Fruit fly (Drosophila melanogaster) whole organism, prepupa: Measurements from ENCODE around the gene CG5217.

Experiments
- CG10631 ChIP-seq: fragments of 200-800 bp; sonication (Bioruptor generic); optimal IDR thresholded peaks from 2 replicates; lab custom pipeline; 2016; ENCODE audit warnings: missing biosample characterization, missing genetic modification characterization
- CG10669 ChIP-seq: fragments of 200-800 bp; sonication (Bioruptor generic); optimal IDR thresholded peaks from 3 replicates; lab custom pipeline; 2018; ENCODE audit warnings: missing biosample characterization, mild to moderate bottlenecking, missing genetic modification characterization, moderate library complexity
- CG11762 ChIP-seq: fragments of 200-800 bp; sonication (Bioruptor generic); optimal IDR thresholded peaks from 3 replicates; lab custom pipeline; 2016; ENCODE audit warnings: missing biosample characterization, missing genetic modification characterization; ENCODE audit not compliant: insufficient read depth
- CG15336 ChIP-seq: fragments of 200-800 bp; sonication (Bioruptor generic); IDR thresholded peaks from 2 replicates; pipeline ENCODE4 v1.3.6; 2022; ENCODE audit warnings: missing biosample characterization, missing genetic modification characterization
- CG1621 ChIP-seq: fragments of 200-800 bp; sonication (Bioruptor generic); optimal IDR thresholded peaks from 3 replicates; lab custom pipeline; 2018; ENCODE audit warnings: missing biosample characterization, mild to moderate bottlenecking, missing genetic modification characterization
- CG3032 ChIP-seq: fragments of 200-800 bp; optimal IDR thresholded peaks from 2 replicates; lab custom pipeline; 2019; ENCODE audit warnings: missing biosample characterization, mild to moderate bottlenecking, missing genetic modification characterization, moderate library complexity
- CG31627 ChIP-seq: fragments of 200-800 bp; sonication (Bioruptor generic); optimal IDR thresholded peaks from 3 replicates; lab custom pipeline; 2016; ENCODE audit warnings: missing biosample characterization, missing genetic modification characterization
- CG32006 ChIP-seq: fragments of 200-800 bp; sonication (Bioruptor generic); optimal IDR thresholded peaks from 3 replicates; lab custom pipeline; 2017; ENCODE audit warnings: missing biosample characterization, mild to moderate bottlenecking, missing genetic modification characterization
- CG34406 ChIP-seq: fragments of 200-800 bp; sonication (Bioruptor generic); optimal IDR thresholded peaks from 3 replicates; lab custom pipeline; 2016; ENCODE audit warnings: missing biosample characterization, missing genetic modification characterization
- CG3919 ChIP-seq: fragments of 200-800 bp; sonication (Bioruptor generic); optimal IDR thresholded peaks from 3 replicates; lab custom pipeline; 2016; ENCODE audit warnings: missing biosample characterization, missing genetic modification characterization
- CG6163 ChIP-seq: fragments of 200-800 bp; sonication (Bioruptor generic); IDR thresholded peaks from 3 replicates; pipeline ENCODE4 v1.3.6; 2022; ENCODE audit warnings: missing biosample characterization, missing genetic modification characterization
- CG6276 ChIP-seq: fragments of 200-800 bp; sonication (Bioruptor generic); optimal IDR thresholded peaks from 2 replicates; lab custom pipeline; 2017; ENCODE audit warnings: missing biosample characterization, mild to moderate bottlenecking, missing genetic modification characterization
- CG6792 ChIP-seq: fragments of 200-800 bp; sonication (Bioruptor generic); optimal IDR thresholded peaks from 3 replicates; lab custom pipeline; 2016; ENCODE audit warnings: missing biosample characterization, missing genetic modification characterization
- CG6808 ChIP-seq: fragments of 200-800 bp; sonication (Bioruptor generic); optimal IDR thresholded peaks from 3 replicates; lab custom pipeline; 2017; ENCODE audit warnings: missing biosample characterization, missing genetic modification characterization, mild to moderate bottlenecking, moderate library complexity, missing genetic modification reagents
- CG7368 ChIP-seq: fragments of 200-800 bp; sonication (Bioruptor generic); optimal IDR thresholded peaks from 3 replicates; lab custom pipeline; 2016; ENCODE audit warnings: missing biosample characterization, missing genetic modification characterization
- CG8119 ChIP-seq: fragments of 200-800 bp; sonication (Bioruptor generic); IDR thresholded peaks from 3 replicates; pipeline ENCODE4 v1.3.6; 2022; ENCODE audit warnings: missing biosample characterization, missing genetic modification characterization
- CG8319 ChIP-seq: fragments of 200-800 bp; sonication (Bioruptor generic); optimal IDR thresholded peaks from 3 replicates; lab custom pipeline; 2016; ENCODE audit warnings: missing biosample characterization, missing genetic modification characterization
- CG8632 ChIP-seq: fragments of 200-800 bp; sonication (Bioruptor generic); optimal IDR thresholded peaks from 3 replicates; lab custom pipeline; 2016; ENCODE audit warnings: missing biosample characterization, missing genetic modification characterization
- CG9139 ChIP-seq: fragments of 200-800 bp; sonication (Bioruptor generic); optimal IDR thresholded peaks from 3 replicates; lab custom pipeline; 2017; ENCODE audit warnings: missing biosample characterization, mild to moderate bottlenecking, missing genetic modification characterization
- Eip75B ChIP-seq: fragments of 200-800 bp; sonication (Bioruptor generic); optimal IDR thresholded peaks from 3 replicates; lab custom pipeline; 2016; ENCODE audit warnings: missing biosample characterization, missing genetic modification characterization
- Eip93F ChIP-seq: fragments of 200-800 bp; sonication (Bioruptor generic); optimal IDR thresholded peaks from 2 replicates; lab custom pipeline; 2016; ENCODE audit warnings: missing biosample characterization, mild to moderate bottlenecking, missing genetic modification characterization
- Ets21C ChIP-seq: fragments of 200-800 bp; sonication (Bioruptor generic); optimal IDR thresholded peaks from 3 replicates; lab custom pipeline; 2016; ENCODE audit warnings: missing biosample characterization, missing genetic modification characterization
- Ets96B ChIP-seq: fragments of 200-800 bp; optimal IDR thresholded peaks from 2 replicates; lab custom pipeline; 2019; ENCODE audit warnings: missing biosample characterization, mild to moderate bottlenecking, missing genetic modification characterization, moderate library complexity
- Gug ChIP-seq: fragments of 200-800 bp; sonication (Bioruptor generic); IDR thresholded peaks from 2 replicates; pipeline ENCODE4 v1.3.6; 2022; ENCODE audit warnings: missing biosample characterization, missing genetic modification characterization
- Hr38 ChIP-seq: sonication (Bioruptor generic); optimal IDR thresholded peaks from 2 replicates; lab custom pipeline; 2016; ENCODE audit warnings: missing biosample characterization, missing genetic modification characterization
- Hr39 ChIP-seq: fragments of 200-800 bp; sonication (Bioruptor generic); optimal IDR thresholded peaks from 2 replicates; lab custom pipeline; 2016; ENCODE audit warnings: missing biosample characterization, missing genetic modification characterization
- Hr4 ChIP-seq: fragments of 200-800 bp; sonication (Bioruptor generic); optimal IDR thresholded peaks from 3 replicates; lab custom pipeline; 2016; ENCODE audit warnings: missing biosample characterization, missing genetic modification characterization
- Lpt ChIP-seq: fragments of 200-800 bp; sonication (Bioruptor generic); optimal IDR thresholded peaks from 3 replicates; lab custom pipeline; 2016; ENCODE audit warnings: missing biosample characterization, missing genetic modification characterization
- Met ChIP-seq: fragments of 200-800 bp; sonication (Bioruptor generic); optimal IDR thresholded peaks from 3 replicates; lab custom pipeline; 2016; ENCODE audit warnings: missing biosample characterization, missing genetic modification characterization
- OdsH ChIP-seq: fragments of 200-800 bp; sonication (Bioruptor generic); optimal IDR thresholded peaks from 3 replicates; lab custom pipeline; 2016; ENCODE audit warnings: missing biosample characterization, missing genetic modification characterization
- Smox ChIP-seq: fragments of 200-800 bp; sonication (Bioruptor generic); optimal IDR thresholded peaks from 3 replicates; lab custom pipeline; 2016; ENCODE audit warnings: missing biosample characterization, missing genetic modification characterization
- Sox102F ChIP-seq: fragments of 200-800 bp; sonication (Bioruptor generic); optimal IDR thresholded peaks from 2 replicates; lab custom pipeline; 2016; ENCODE audit warnings: missing biosample characterization, mild to moderate bottlenecking, missing genetic modification characterization
- Sox14 ChIP-seq: fragments of 200-800 bp; sonication (Bioruptor generic); optimal IDR thresholded peaks from 3 replicates; lab custom pipeline; 2016; ENCODE audit warnings: missing biosample characterization, missing genetic modification characterization
- Sox15 ChIP-seq: fragments of 200-800 bp; sonication (Bioruptor generic); optimal IDR thresholded peaks from 3 replicates; lab custom pipeline; 2016; ENCODE audit warnings: missing biosample characterization, missing genetic modification characterization
- achi ChIP-seq: fragments of 200-800 bp; sonication (Bioruptor generic); optimal IDR thresholded peaks from 3 replicates; lab custom pipeline; 2016; ENCODE audit warnings: missing biosample characterization, missing genetic modification characterization
- acj6 ChIP-seq: fragments of 200-800 bp; sonication (Bioruptor generic); optimal IDR thresholded peaks from 3 replicates; lab custom pipeline; 2016; ENCODE audit warnings: missing biosample characterization, missing genetic modification characterization
- cyc ChIP-seq: fragments of 200-800 bp; sonication (Bioruptor generic); optimal IDR thresholded peaks from 3 replicates; lab custom pipeline; 2016; ENCODE audit warnings: missing biosample characterization, missing genetic modification characterization
- dsx ChIP-seq: fragments of 200-800 bp; optimal IDR thresholded peaks from 3 replicates; lab custom pipeline; 2019; ENCODE audit warnings: missing biosample characterization, mild to moderate bottlenecking, missing genetic modification characterization, moderate library complexity; ENCODE audit not compliant: poor library complexity, severe bottlenecking
- eg ChIP-seq: fragments of 200-800 bp; sonication (Bioruptor generic); IDR thresholded peaks from 3 replicates; pipeline ENCODE4 v1.3.6; 2022; ENCODE audit warnings: missing biosample characterization, missing genetic modification characterization
- esn ChIP-seq: fragments of 200-800 bp; sonication (Bioruptor generic); optimal IDR thresholded peaks from 2 replicates; lab custom pipeline; 2016; ENCODE audit warnings: missing biosample characterization, mild to moderate bottlenecking, missing genetic modification characterization, moderate library complexity
- fd85E ChIP-seq: fragments of 200-800 bp; sonication (Bioruptor generic); optimal IDR thresholded peaks from 3 replicates; lab custom pipeline; 2016; ENCODE audit warnings: missing biosample characterization, missing genetic modification characterization
- fkh ChIP-seq: fragments of 200-800 bp; sonication (Bioruptor generic); optimal IDR thresholded peaks from 3 replicates; lab custom pipeline; 2017; ENCODE audit warnings: missing biosample characterization, mild to moderate bottlenecking, missing genetic modification characterization, moderate library complexity
- net ChIP-seq: fragments of 200-800 bp; sonication (Bioruptor generic); optimal IDR thresholded peaks from 3 replicates; lab custom pipeline; 2016; ENCODE audit warnings: missing biosample characterization, missing genetic modification characterization
- pdm3 ChIP-seq: fragments of 200-800 bp; sonication (Bioruptor generic); optimal IDR thresholded peaks from 3 replicates; lab custom pipeline; 2016; ENCODE audit warnings: missing biosample characterization, missing genetic modification characterization
- salr ChIP-seq, 2 experiments: fragments of 200-800 bp; sonication (Bioruptor generic); optimal IDR thresholded peaks; 3 replicates each; lab custom pipeline; 2016 to 2018; ENCODE audit warnings: missing biosample characterization in 2 of 2, missing genetic modification characterization in 2 of 2, mild to moderate bottlenecking in 1 of 2
- ss ChIP-seq, 2 experiments: fragments of 200-800 bp; sonication (Bioruptor generic); optimal IDR thresholded peaks; 2 replicates in 1 of 2; 3 replicates in 1 of 2; lab custom pipeline; 2017 to 2018; ENCODE audit warnings: mild to moderate bottlenecking in 2 of 2, missing biosample characterization in 2 of 2, missing genetic modification characterization in 2 of 2, moderate library complexity in 1 of 2
- topi ChIP-seq: fragments of 200-800 bp; sonication (Bioruptor generic); optimal IDR thresholded peaks from 3 replicates; lab custom pipeline; 2016; ENCODE audit warnings: missing biosample characterization, missing genetic modification characterization

CG5217 gene

dm6 chr3R:19274028-19274427 lies 26.1 kb upstream of the CG5217 start (continued):
- TF ChIP-seq acj6 (GFP tag; lab: Kevin White, UChicago) (peak; percentile 59), CG7368 (GFP tag; lab: Kevin White, UChicago) (peak; percentile 13), OdsH (peak; percentile 71), CG8319 (GFP tag; lab: Kevin White, UChicago) (no peak), CG3919 (GFP tag; lab: Kevin White, UChicago) (peak; percentile 57), Lpt (GFP tag; lab: Kevin White, UChicago) (peak; percentile 75), pdm3 (GFP tag; lab: Kevin White, UChicago) (peak; percentile 37), CG6276 (peak; percentile 86), Sox102F (GFP tag; lab: Kevin White, UChicago) (no peak), Sox15 (no peak), CG6808 (peak; percentile 48), CG8632 (GFP tag; lab: Kevin White, UChicago) (peak; percentile 41), CG8119 (GFP tag; lab: Robert Waterston, UW) (peak; percentile 90), CG32006 (peak; percentile 90), Eip75B (GFP tag; lab: Kevin White, UChicago) (no peak), CG34406 (GFP tag; lab: Kevin White, UChicago) (peak; percentile 52), eg (GFP tag; lab: Robert Waterston, UW) (peak; percentile 61; the same call in 2 of the 3 replicates), CG6792 (GFP tag; lab: Kevin White, UChicago) (peak; percentile 42), achi (GFP tag; lab: Kevin White, UChicago) (peak; percentile 76), Met (GFP tag; lab: Kevin White, UChicago) (no peak), topi (GFP tag; lab: Kevin White, UChicago) (no peak), fd85E (no peak), CG9139 (GFP tag; lab: Kevin White, UChicago) (peak; percentile 49), Hr39 (GFP tag; lab: Kevin White, UChicago) (no peak), Eip93F (GFP tag; lab: Kevin White, UChicago) (no peak), CG6163 (GFP tag; lab: Robert Waterston, UW) (0 out of 3 replicates have a peak, but pooled peaks have one; percentile 57), dsx (GFP tag; lab: Kevin White, UChicago) (peak; percentile 54), net (GFP tag; lab: Kevin White, UChicago) (peak; percentile 63), CG1621 (peak; percentile 29)

DNA sequence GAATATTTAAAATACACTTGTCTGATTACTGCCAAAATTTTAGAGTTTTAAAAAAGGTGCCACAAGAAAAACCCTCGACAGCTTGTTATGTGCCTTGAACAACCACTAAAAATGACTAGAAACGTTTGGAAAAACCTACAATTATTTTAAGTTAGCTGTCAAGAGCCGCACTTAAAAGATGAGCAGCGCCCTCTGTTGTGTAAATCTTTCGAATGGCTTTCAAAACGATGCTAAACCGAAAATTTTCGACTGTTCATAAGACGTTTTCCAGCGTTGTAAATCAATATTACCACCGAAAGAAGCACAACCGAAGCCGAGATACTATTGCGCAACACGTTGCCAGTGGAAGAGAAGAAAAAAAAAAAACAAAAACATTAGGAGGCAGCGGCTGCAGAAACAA lies 23.2 kb upstream of the CG5217 start:
- TF ChIP-seq CG15336 (GFP tag; lab: Robert Waterston, UW) (no peak), Lpt (GFP tag; lab: Kevin White, UChicago) (no peak)

DNA sequence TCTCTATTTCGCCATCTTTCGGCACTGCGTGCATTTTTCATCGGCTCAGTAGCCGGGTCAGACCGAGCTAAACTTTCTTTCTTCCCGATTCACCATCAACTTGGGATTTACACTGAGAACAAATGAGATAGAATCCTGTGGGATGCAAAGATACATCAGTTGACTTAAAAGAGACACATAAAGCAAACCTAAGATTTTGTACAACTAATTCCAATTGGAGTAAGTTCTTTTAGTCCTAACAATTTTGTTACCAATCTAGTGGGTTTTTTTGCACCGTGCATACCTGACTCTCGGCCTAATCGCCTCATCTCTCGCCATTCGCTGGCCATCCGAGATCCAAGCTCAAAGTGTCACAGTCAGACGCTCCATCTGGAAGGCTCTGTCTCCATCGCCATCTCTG lies 16.9 kb upstream of the CG5217 start:
- no peak for TF ChIP-seq Met (GFP tag; lab: Kevin White, UChicago)
- no peak for TF ChIP-seq CG7368 (GFP tag; lab: Kevin White, UChicago)
- no peak for TF ChIP-seq Smox
- TF ChIP-seq acj6 (GFP tag; lab: Kevin White, UChicago) = no peak
- TF ChIP-seq CG8319 (GFP tag; lab: Kevin White, UChicago) = peak; percentile 22
- TF ChIP-seq salr (GFP tag; optimal IDR thresholded peaks at IDR 0.05; lab: Kevin White, UChicago) = no peak
- TF ChIP-seq Hr38 (GFP tag; lab: Kevin White, UChicago) = no peak
- peak; percentile 75 for TF ChIP-seq eg (GFP tag; lab: Robert Waterston, UW)
- no peak for TF ChIP-seq topi (GFP tag; lab: Kevin White, UChicago)
- peak; percentile 39 for TF ChIP-seq Hr4 (GFP tag; lab: Kevin White, UChicago)
- TF ChIP-seq CG10669 (GFP tag; lab: Kevin White, UChicago) = no peak
- TF ChIP-seq CG6276 = peak; percentile 74
- TF ChIP-seq Hr39 (GFP tag; lab: Kevin White, UChicago) = no peak
- no peak for TF ChIP-seq net (GFP tag; lab: Kevin White, UChicago)
- no peak for TF ChIP-seq esn (GFP tag; lab: Kevin White, UChicago)
- no peak for TF ChIP-seq Ets21C
- no peak for TF ChIP-seq cyc
- TF ChIP-seq CG10631 (GFP tag; lab: Kevin White, UChicago) = peak; percentile 16
- no peak for TF ChIP-seq pdm3 (GFP tag; lab: Kevin White, UChicago)
- no peak for TF ChIP-seq CG1621
- peak; percentile 58 for TF ChIP-seq Gug (GFP tag; lab: Robert Waterston, UW)
- peak; percentile 20 for TF ChIP-seq achi (GFP tag; lab: Kevin White, UChicago)
- TF ChIP-seq Ets96B (tag; lab: Kevin White, UChicago) = no peak
- no peak for TF ChIP-seq ss (GFP tag; optimal IDR thresholded peaks at IDR 0.05; lab: Kevin White, UChicago)
- TF ChIP-seq CG6163 (GFP tag; lab: Robert Waterston, UW) = peak; percentile 60; the same call in 2 of the 3 replicates
- no peak for TF ChIP-seq CG31627 (GFP tag; lab: Kevin White, UChicago)
- TF ChIP-seq CG3919 (GFP tag; lab: Kevin White, UChicago) = peak; percentile 31
- no peak for TF ChIP-seq CG3032 (tag; lab: Kevin White, UChicago)
- no peak for TF ChIP-seq Sox14 (GFP tag; lab: Kevin White, UChicago)
- no peak for TF ChIP-seq fkh (GFP tag; lab: Kevin White, UChicago)
- no peak for TF ChIP-seq CG11762 (GFP tag; lab: Kevin White, UChicago)
